Worm (Caenorhabditis elegans) whole organism, L4/young adult: ENCODE results near the gene C27D6.3.

Experiments
- dao-5 ChIP-seq: sonication (generic microtip); optimal IDR thresholded peaks from 2 replicates; lab custom pipeline; 2016; ENCODE audit warnings: missing genotype, missing genetic modification characterization, moderate library complexity, missing compliant biosample characterization
- him-1 ChIP-seq: sonication (generic microtip); optimal IDR thresholded peaks from 2 replicates; lab custom pipeline; 2016; ENCODE audit warnings: missing genotype, missing genetic modification reagents, missing genetic modification characterization, missing compliant biosample characterization

DNA sequence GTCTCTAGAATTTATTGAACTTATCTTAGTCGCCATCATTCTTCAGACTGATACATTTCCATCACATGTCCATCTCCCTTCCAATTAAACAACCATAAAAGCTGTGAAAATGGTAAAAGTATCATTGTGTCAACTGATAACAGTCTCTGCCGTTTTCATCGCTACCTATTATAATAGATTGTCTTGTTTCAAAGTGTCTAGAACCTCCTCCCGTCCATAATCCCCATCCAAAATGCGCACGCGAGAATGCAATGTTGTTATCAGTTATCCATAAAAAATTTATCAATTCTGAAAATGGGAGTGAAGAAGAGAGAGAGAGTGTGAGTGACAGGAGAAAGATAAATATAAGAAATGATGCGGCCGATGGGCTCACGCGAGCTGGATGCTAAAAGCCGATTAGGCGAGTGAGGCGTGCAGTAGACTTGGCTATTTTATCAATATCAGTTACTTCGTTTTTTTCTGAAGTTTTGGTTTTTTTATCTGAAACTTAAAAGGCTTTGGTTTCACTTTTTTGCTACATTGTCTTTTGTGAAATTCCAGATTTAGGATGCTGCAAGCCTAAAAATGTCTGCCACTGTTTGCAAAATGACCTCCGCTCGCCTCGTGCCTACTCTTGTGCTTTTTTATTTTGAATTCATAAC lies 27.8 kb upstream of the C27D6.3 start:
- TF ChIP-seq him-1 (tag; lab: Kevin White, UChicago): no peak
- no peak for TF ChIP-seq dao-5 (tag; lab: Kevin White, UChicago)
